Worm (Caenorhabditis elegans): ENCODE data around the gene ccdc-55.

ccdc-55 gene

ce11 chrIII:4205751-4206327 is 37.3 kb upstream of the ccdc-55 start, which contains the start of gene R74.8 (continued):
- TF ChIP-seq ceh-40 (GFP tag; IDR thresholded peaks at IDR 0.05), result no peak
- no peak for TF ChIP-seq Y79H2A.3 (GFP tag; conservative IDR thresholded peaks at IDR 0.05)
- no peak for TF ChIP-seq snpc-1.1 (tag; optimal IDR thresholded peaks at IDR 0.05; ENCODE audit: insufficient read depth)
- peak; percentile 61 for TF ChIP-seq F49E8.2 (tag; optimal IDR thresholded peaks at IDR 0.05; ENCODE audit: insufficient read depth)
- no peak for TF ChIP-seq Y95B8A.8 (GFP tag; IDR thresholded peaks at IDR 0.05)
- TF ChIP-seq nhr-120 (GFP tag; IDR thresholded peaks at IDR 0.05), result no peak
- TF ChIP-seq F33H1.4 (GFP tag; IDR thresholded peaks at IDR 0.05), result peak; percentile 72
- no peak for TF ChIP-seq mes-4 (tag; optimal IDR thresholded peaks at IDR 0.05)
- TF ChIP-seq unc-62 (GFP tag; optimal IDR thresholded peaks at IDR 0.05), result no peak
- TF ChIP-seq F22D6.2 (tag; optimal IDR thresholded peaks at IDR 0.05), result no peak
- peak; percentile 88 for TF ChIP-seq madf-6 (GFP tag; IDR thresholded peaks at IDR 0.05)
- TF ChIP-seq die-1 (tag; optimal IDR thresholded peaks at IDR 0.05), result no peak
- no peak for TF ChIP-seq C17E4.6 (GFP tag; IDR thresholded peaks at IDR 0.05)
- no peak for TF ChIP-seq sptf-2 (GFP tag; optimal IDR thresholded peaks at IDR 0.05)
- no peak for TF ChIP-seq nhr-27 (tag; optimal IDR thresholded peaks at IDR 0.05)
- TF ChIP-seq chd-7 (tag; optimal IDR thresholded peaks at IDR 0.05), result no peak
- no peak for TF ChIP-seq ets-4 (GFP tag; optimal IDR thresholded peaks at IDR 0.05)
- TF ChIP-seq cebp-1 (GFP tag; IDR thresholded peaks at IDR 0.05), result no peak
- no peak for TF ChIP-seq cebp-1 (tag; optimal IDR thresholded peaks at IDR 0.05)
- TF ChIP-seq F10E7.11 (tag; optimal IDR thresholded peaks at IDR 0.05), result no peak
- TF ChIP-seq C06A6.2 (GFP tag; conservative IDR thresholded peaks at IDR 0.05), result no peak
- TF ChIP-seq hrde-1 (tag; optimal IDR thresholded peaks at IDR 0.05; ENCODE audit: borderline replicate concordance), result no peak
- no peak for TF ChIP-seq nhr-90 (tag; optimal IDR thresholded peaks at IDR 0.05)
- no peak for TF ChIP-seq K12H6.12 (tag; optimal IDR thresholded peaks at IDR 0.05)
- no peak for TF ChIP-seq dpff-1 (tag; optimal IDR thresholded peaks at IDR 0.05)
- TF ChIP-seq bed-1 (GFP tag; IDR thresholded peaks at IDR 0.05), result no peak
- no peak for TF ChIP-seq lir-1 (GFP tag; conservative IDR thresholded peaks at IDR 0.05)
- peak; percentile 16 for TF ChIP-seq tbp1 (GFP tag; optimal IDR thresholded peaks at IDR 0.05)
- TF ChIP-seq F37B4.10 (GFP tag; IDR thresholded peaks at IDR 0.05), result no peak
- TF ChIP-seq fkh-3 (tag; optimal IDR thresholded peaks at IDR 0.05), result no peak

- TF ChIP-seq nhr-90 (tag; optimal IDR thresholded peaks at IDR 0.05) (no peak), let-526 (GFP tag; IDR thresholded peaks at IDR 0.05) (no peak), ceh-58 (GFP tag; IDR thresholded peaks at IDR 0.05) (no peak), pbrm-1 (GFP tag; IDR thresholded peaks at IDR 0.05) (no peak), hrde-1 (tag; optimal IDR thresholded peaks at IDR 0.05; ENCODE audit: borderline replicate concordance) (no peak), attf-5 (GFP tag; optimal IDR thresholded peaks at IDR 0.05) (no peak), ztf-22 (GFP tag; optimal IDR thresholded peaks at IDR 0.05) (no peak), unc-130 (GFP tag; optimal IDR thresholded peaks at IDR 0.05) (no peak), T07F8.4 (tag; optimal IDR thresholded peaks at IDR 0.05) (no peak), attf-6 (GFP tag; IDR thresholded peaks at IDR 0.05) (no peak), ceh-40 (GFP tag; IDR thresholded peaks at IDR 0.05) (no peak)
Observed at ce11 chrIII:4204964-4205363, 36.4 kb upstream of the ccdc-55 start.

Measured in whole organism, young adult.